Fruit fly (Drosophila melanogaster): ENCODE results near the gene Fit1.

Gene Fit1

dm6 chr3L:4092705-4093257, 10.6 kb upstream of the Fit1 start, which contains the start of gene CG14990 (continued):
- TF ChIP-seq corto (GFP tag; optimal IDR thresholded peaks at IDR 0.05) (no peak), CG4360 (GFP tag; IDR thresholded peaks at IDR 0.05) (peak; percentile 37; the same call in 1 of the 2 replicates), fu2 (GFP tag; optimal IDR thresholded peaks at IDR 0.05) (no peak), Usf (GFP tag; optimal IDR thresholded peaks at IDR 0.05) (no peak), ap (GFP tag; IDR thresholded peaks at IDR 0.05) (no peak), twi (tag; optimal IDR thresholded peaks at IDR 0.05) (no peak), sob (GFP tag; IDR thresholded peaks at IDR 0.05) (peak; percentile 66; the same call in 1 of the 2 replicates), pros (GFP tag; optimal IDR thresholded peaks at IDR 0.05) (no peak), CG7786 (GFP tag; optimal IDR thresholded peaks at IDR 0.05) (no peak), prd (optimal IDR thresholded peaks at IDR 0.05) (no peak), prd (GFP tag; IDR thresholded peaks at IDR 0.05) (no peak), CG10959 (GFP tag; IDR thresholded peaks at IDR 0.05) (no peak), CG11456 (GFP tag; IDR thresholded peaks at IDR 0.05) (no peak), E2f1 (GFP tag; IDR thresholded peaks at IDR 0.05) (no peak), CG11093 (GFP tag; IDR thresholded peaks at IDR 0.05) (no peak), Taf1 (GFP tag; IDR thresholded peaks at IDR 0.05) (no peak), Ada2b (GFP tag; IDR thresholded peaks at IDR 0.05) (no peak), crc (GFP tag; optimal IDR thresholded peaks at IDR 0.05) (no peak), klu (GFP tag; IDR thresholded peaks at IDR 0.05) (no peak), Pdp1 (GFP tag; optimal IDR thresholded peaks at IDR 0.05) (no peak), cg (GFP tag; optimal IDR thresholded peaks at IDR 0.05) (no peak), grn (GFP tag; optimal IDR thresholded peaks at IDR 0.05) (peak; percentile 28), CG2202 (tag; optimal IDR thresholded peaks at IDR 0.05) (no peak), hth (optimal IDR thresholded peaks at IDR 0.05) (no peak), CHES-1-like (GFP tag; optimal IDR thresholded peaks at IDR 0.05) (no peak), tup (GFP tag; optimal IDR thresholded peaks at IDR 0.05) (no peak), CG16813 (GFP tag; IDR thresholded peaks at IDR 0.05; ENCODE audit: partially characterized antibody) (no peak), ci (GFP tag; IDR thresholded peaks at IDR 0.05) (no peak), CG9609 (GFP tag; optimal IDR thresholded peaks at IDR 0.05) (no peak), psq (GFP tag; optimal IDR thresholded peaks at IDR 0.05) (no peak), tx (GFP tag; optimal IDR thresholded peaks at IDR 0.05) (no peak), CG14667 (GFP tag; IDR thresholded peaks at IDR 0.05) (no peak), org-1 (GFP tag; optimal IDR thresholded peaks at IDR 0.05) (no peak), p53 (GFP tag; optimal IDR thresholded peaks at IDR 0.05) (no peak), Hr78 (GFP tag; optimal IDR thresholded peaks at IDR 0.05) (peak in 1 of 2 experiments; percentile 40), NC2β (GFP tag; optimal IDR thresholded peaks at IDR 0.05) (no peak), hbn (GFP tag; IDR thresholded peaks at IDR 0.05; ENCODE audit: partially characterized antibody) (no peak), CG13624 (GFP tag; optimal IDR thresholded peaks at IDR 0.05) (no peak), CG6175 (GFP tag; IDR thresholded peaks at IDR 0.05) (no peak), Gsc (GFP tag; IDR thresholded peaks at IDR 0.05) (no peak), CG13123 (GFP tag; optimal IDR thresholded peaks at IDR 0.05) (no peak), Hmx (GFP tag; optimal IDR thresholded peaks at IDR 0.05) (no peak), Mrtf (GFP tag; IDR thresholded peaks at IDR 0.05) (no peak), wek (GFP tag; optimal IDR thresholded peaks at IDR 0.05) (no peak), sc (optimal IDR thresholded peaks at IDR 0.05) (no peak), sc (GFP tag; optimal IDR thresholded peaks at IDR 0.05) (no peak), CG12391 (tag; optimal IDR thresholded peaks at IDR 0.05) (peak; percentile 10), CG12744 (GFP tag; optimal IDR thresholded peaks at IDR 0.05) (no peak), da (GFP tag; optimal IDR thresholded peaks at IDR 0.05) (no peak), CG7556 (GFP tag; optimal IDR thresholded peaks at IDR 0.05) (no peak), CG7963 (GFP tag; IDR thresholded peaks at IDR 0.05; ENCODE audit: partially characterized antibody) (no peak), CG17186 (GFP tag; optimal IDR thresholded peaks at IDR 0.05) (no peak), zen (tag; optimal IDR thresholded peaks at IDR 0.05) (no peak)
